Worm (Caenorhabditis elegans): ENCODE data around the gene F58E6.6.

DNA sequence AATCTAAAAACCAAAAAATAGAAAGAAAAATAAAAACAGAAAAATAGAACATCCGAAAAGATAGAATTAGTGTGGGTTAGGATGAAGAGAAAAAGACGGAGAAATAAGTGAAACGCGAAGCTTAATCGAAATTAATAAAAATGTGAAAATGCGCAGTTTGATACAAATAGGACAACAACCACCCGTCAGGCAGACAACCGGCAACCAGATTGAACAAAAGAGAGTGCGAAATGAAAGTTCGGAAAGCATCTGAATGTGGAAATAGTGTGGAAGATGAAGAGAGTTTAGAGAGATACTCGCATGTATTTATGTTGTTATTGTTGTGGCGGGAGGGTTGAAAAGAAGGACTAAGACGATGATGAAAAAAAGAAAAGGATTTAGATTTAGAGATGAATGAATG, 5.6 kb upstream of the F58E6.6 start:
- TF ChIP-seq ceh-9 (tag; optimal IDR thresholded peaks at IDR 0.05) (no peak), ceh-24 (tag; optimal IDR thresholded peaks at IDR 0.05) (no peak), elt-2 (tag; optimal IDR thresholded peaks at IDR 0.05) (no peak), ets-4 (tag; optimal IDR thresholded peaks at IDR 0.05) (no peak), ama-1 (optimal IDR thresholded peaks at IDR 0.05) (no peak), pha-4 (tag; optimal IDR thresholded peaks at IDR 0.05) (no peak), ahr-1 (tag; optimal IDR thresholded peaks at IDR 0.05) (no peak), hlh-15 (tag; optimal IDR thresholded peaks at IDR 0.05) (no peak), C08G9.2 (tag; optimal IDR thresholded peaks at IDR 0.05) (no peak), mec-3 (tag; optimal IDR thresholded peaks at IDR 0.05; ENCODE audit: borderline replicate concordance) (no peak), lim-6 (tag; optimal IDR thresholded peaks at IDR 0.05) (no peak)

Data from whole organism, late embryonic.